Worm (Caenorhabditis elegans): Measurements from ENCODE around the gene F19B10.3.

The F19B10.3 gene

DNA sequence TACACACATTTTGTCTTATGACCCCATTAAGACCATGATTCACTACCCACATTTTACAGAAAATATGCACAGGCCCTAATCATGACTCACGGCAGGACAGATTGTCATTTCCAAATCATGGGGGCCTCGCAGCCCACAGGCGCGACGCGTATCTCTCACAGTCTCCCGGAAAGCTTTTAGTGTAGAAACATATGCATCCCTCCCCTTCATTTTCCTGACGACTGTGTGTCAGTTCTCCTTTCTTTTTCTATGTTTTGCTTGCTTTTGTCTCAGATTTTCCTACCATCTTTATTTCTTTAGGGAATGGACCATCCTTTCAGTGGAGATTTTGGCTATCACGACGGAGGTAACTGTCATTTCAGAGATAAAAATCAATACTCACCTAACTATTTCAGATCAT, 23.4 kb upstream of the F19B10.3 start, which contains the start of gene M151.1:
TSS of gene M151.1 (plus strand) at position 301 of the 400 bp plus-strand sequence.
- no peak for TF ChIP-seq ztf-26 (tag; optimal IDR thresholded peaks at IDR 0.05)
- TF ChIP-seq lin-35 (GFP tag; optimal IDR thresholded peaks at IDR 0.05) = no peak
- TF ChIP-seq F57C9.4 (tag; optimal IDR thresholded peaks at IDR 0.05) = no peak
- TF ChIP-seq tbx-9 (tag; optimal IDR thresholded peaks at IDR 0.05; ENCODE audit: borderline replicate concordance) = no peak
- TF ChIP-seq die-1 (tag; optimal IDR thresholded peaks at IDR 0.05) = no peak
- TF ChIP-seq nfyb-1 (GFP tag; IDR thresholded peaks at IDR 0.05) = no peak
- no peak for TF ChIP-seq egl-44 (GFP tag; IDR thresholded peaks at IDR 0.05)
- TF ChIP-seq C06A6.2 (GFP tag; conservative IDR thresholded peaks at IDR 0.05) = no peak

DNA sequence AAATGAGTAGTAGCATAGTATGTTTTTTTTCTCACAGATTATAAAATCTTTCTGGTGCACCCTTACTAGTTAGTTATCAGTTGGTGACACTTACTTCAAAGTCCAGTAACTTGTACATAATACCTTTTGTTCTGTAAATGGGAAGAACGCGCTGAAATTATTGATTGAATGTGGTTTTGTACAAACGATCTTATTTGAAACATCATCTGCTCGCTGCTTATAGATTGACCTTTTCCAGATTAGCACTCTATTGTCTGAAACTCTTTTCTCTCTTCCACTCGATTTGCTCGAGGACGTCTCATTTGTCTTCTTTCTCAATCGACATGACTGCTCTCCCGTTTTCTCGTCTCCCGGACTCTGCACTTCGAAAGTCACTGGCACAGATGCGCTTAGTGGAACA, 17.5 kb upstream of the F19B10.3 start, which contains the start of gene fbxb-33:
TSS of gene fbxb-33 (plus strand) at position 301 of the 400 bp plus-strand sequence.
- TF ChIP-seq mxl-1 (tag; optimal IDR thresholded peaks at IDR 0.05) (no peak), mcd-1 (GFP tag; IDR thresholded peaks at IDR 0.05) (no peak), mel-28 (tag; optimal IDR thresholded peaks at IDR 0.05; ENCODE audit: borderline replicate concordance) (no peak), nfya-2 (GFP tag; IDR thresholded peaks at IDR 0.05) (no peak), nhr-80 (tag; optimal IDR thresholded peaks at IDR 0.05) (no peak), hrde-1 (tag; optimal IDR thresholded peaks at IDR 0.05; ENCODE audit: borderline replicate concordance) (no peak), rec-8 (tag; optimal IDR thresholded peaks at IDR 0.05) (no peak), cebp-2 (GFP tag; IDR thresholded peaks at IDR 0.05) (no peak), lsy-27 (tag; optimal IDR thresholded peaks at IDR 0.05; ENCODE audit: borderline replicate concordance, insufficient read depth) (no peak), rcor-1 (GFP tag; IDR thresholded peaks at IDR 0.05) (no peak), T26A5.8 (tag; optimal IDR thresholded peaks at IDR 0.05) (no peak), pha-4 (tag; optimal IDR thresholded peaks at IDR 0.05) (no peak)

DNA sequence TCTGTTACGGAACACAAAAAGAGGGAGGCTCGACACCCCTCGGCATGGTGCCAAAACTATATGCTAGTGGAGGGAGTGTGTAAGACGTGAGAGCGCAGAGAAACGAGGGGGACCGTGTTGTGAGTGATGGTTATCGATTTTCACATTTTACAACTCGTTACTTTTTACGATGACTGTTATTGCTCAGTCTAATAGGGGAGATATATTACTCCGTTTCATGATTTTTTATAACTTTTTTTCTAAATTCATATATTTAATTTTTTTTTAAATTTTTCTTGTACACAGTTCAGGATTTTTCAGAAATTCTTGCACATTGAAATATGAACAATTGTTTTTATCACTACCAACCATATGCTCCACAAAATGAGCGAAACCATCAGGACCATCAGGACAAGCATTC, 9.2 kb upstream of the F19B10.3 start, which contains the start of gene F19B10.5:
TSS of gene F19B10.5 (plus strand) at position 301 of the 400 bp plus-strand sequence.
- TF ChIP-seq sdz-38 (tag; optimal IDR thresholded peaks at IDR 0.05) (no peak), nfyb-1 (GFP tag; IDR thresholded peaks at IDR 0.05) (no peak), ceh-40 (GFP tag; IDR thresholded peaks at IDR 0.05) (no peak), mcd-1 (GFP tag; IDR thresholded peaks at IDR 0.05) (no peak), him-1 (tag; optimal IDR thresholded peaks at IDR 0.05) (no peak), nfya-1 (tag; optimal IDR thresholded peaks at IDR 0.05; ENCODE audit: borderline replicate concordance, insufficient read depth) (no peak), F55B11.4 (tag; optimal IDR thresholded peaks at IDR 0.05; ENCODE audit: borderline replicate concordance, insufficient read depth) (no peak), dox-1 (GFP tag; IDR thresholded peaks at IDR 0.05) (no peak), madf-6 (GFP tag; IDR thresholded peaks at IDR 0.05) (no peak), akir-1 (GFP tag; optimal IDR thresholded peaks at IDR 0.05) (no peak)

DNA sequence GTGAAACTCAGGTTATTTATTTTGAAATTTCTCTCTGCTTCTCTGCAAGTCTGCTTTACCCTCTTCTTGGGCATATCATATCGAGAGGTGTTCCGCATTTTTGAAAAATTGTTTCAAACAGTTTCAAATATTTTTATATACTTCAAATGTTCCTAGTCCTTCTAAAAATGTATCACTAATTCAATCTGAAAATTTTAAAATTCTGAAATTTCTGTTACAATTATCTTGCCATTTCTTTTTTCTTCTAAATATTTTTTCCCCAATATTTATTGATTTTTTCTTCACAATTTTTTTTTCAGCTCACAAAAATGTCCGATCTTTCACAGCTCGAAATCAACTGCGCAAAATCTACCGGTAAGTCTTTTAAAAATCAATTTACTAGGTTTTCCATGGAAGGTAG, 4.8 kb upstream of the F19B10.3 start, which contains the start of gene F19B10.4:
TSS of gene F19B10.4 (plus strand) at position 301 of the 400 bp plus-strand sequence.
- no peak for TF ChIP-seq him-1 (tag; optimal IDR thresholded peaks at IDR 0.05)
- TF ChIP-seq unc-62 (GFP tag; optimal IDR thresholded peaks at IDR 0.05) = no peak
- no peak for TF ChIP-seq nfyb-1 (GFP tag; IDR thresholded peaks at IDR 0.05)
- TF ChIP-seq fkh-3 (tag; optimal IDR thresholded peaks at IDR 0.05) = no peak
- no peak for TF ChIP-seq madf-6 (GFP tag; IDR thresholded peaks at IDR 0.05)
- no peak for TF ChIP-seq akir-1 (GFP tag; optimal IDR thresholded peaks at IDR 0.05)
- TF ChIP-seq sea-2 (GFP tag; IDR thresholded peaks at IDR 0.05) = no peak
- TF ChIP-seq nhr-90 (tag; optimal IDR thresholded peaks at IDR 0.05) = no peak
- no peak for TF ChIP-seq tbp1 (GFP tag; optimal IDR thresholded peaks at IDR 0.05)
- TF ChIP-seq pha-4 (tag; optimal IDR thresholded peaks at IDR 0.05) = no peak
- TF ChIP-seq lsy-27 (tag; optimal IDR thresholded peaks at IDR 0.05; ENCODE audit: borderline replicate concordance, insufficient read depth) = no peak
- TF ChIP-seq nfya-2 (GFP tag; IDR thresholded peaks at IDR 0.05) = no peak
- no peak for TF ChIP-seq D2030.7 (GFP tag; IDR thresholded peaks at IDR 0.05)
- TF ChIP-seq tbx-9 (tag; optimal IDR thresholded peaks at IDR 0.05; ENCODE audit: borderline replicate concordance) = no peak
- no peak for TF ChIP-seq hrde-1 (tag; optimal IDR thresholded peaks at IDR 0.05; ENCODE audit: borderline replicate concordance)
